Fruit fly (Drosophila melanogaster) whole organism, adult: ENCODE data around the gene dUTPase.

Experiments used
- CG12768 ChIP-seq: fragments of 200-800 bp; sonication (Bioruptor generic); optimal IDR thresholded peaks from 2 replicates; lab custom pipeline; 2017; ENCODE audit warnings: missing biosample characterization, missing genetic modification characterization, mild to moderate bottlenecking, moderate library complexity, missing genetic modification reagents
- CG33017 ChIP-seq: fragments of 200-800 bp; sonication (Bioruptor generic); optimal IDR thresholded peaks from 2 replicates; lab custom pipeline; 2018; ENCODE audit warnings: missing biosample characterization, mild to moderate bottlenecking, missing genetic modification characterization, moderate library complexity
- Crg-1 ChIP-seq: fragments of 200-800 bp; sonication (Bioruptor generic); optimal IDR thresholded peaks from 2 replicates; lab custom pipeline; 2016; ENCODE audit warnings: missing biosample characterization, missing genetic modification characterization
- Hr96 ChIP-seq: fragments of 200-800 bp; sonication (Bioruptor generic); optimal IDR thresholded peaks from 2 replicates; lab custom pipeline; 2016; ENCODE audit warnings: missing biosample characterization, missing genetic modification characterization
- cic ChIP-seq: fragments of 200-800 bp; sonication (Bioruptor generic); optimal IDR thresholded peaks from 2 replicates; lab custom pipeline; 2017; ENCODE audit warnings: missing biosample characterization, mild to moderate bottlenecking, missing genetic modification characterization, moderate library complexity
- ovo ChIP-seq: fragments of 200-800 bp; sonication (Bioruptor generic); optimal IDR thresholded peaks from 2 replicates; lab custom pipeline; 2016; ENCODE audit warnings: missing biosample characterization, missing genetic modification characterization
- tj ChIP-seq: fragments of 200-800 bp; sonication (Bioruptor generic); optimal IDR thresholded peaks from 3 replicates; lab custom pipeline; 2017; ENCODE audit warnings: missing biosample characterization, mild to moderate bottlenecking, missing genetic modification characterization, moderate library complexity

dm6 chr2L:10963979-10964378 is 47.1 kb upstream of the dUTPase start, which contains the start of gene dpr2:
- TF ChIP-seq tj (GFP tag; lab: Kevin White, UChicago), result no peak
- no peak for TF ChIP-seq ovo (GFP tag; lab: Kevin White, UChicago)
- no peak for TF ChIP-seq cic (GFP tag; lab: Kevin White, UChicago)
- TF ChIP-seq Crg-1 (GFP tag; lab: Kevin White, UChicago), result no peak
- no peak for TF ChIP-seq CG33017
- TF ChIP-seq CG12768 (GFP tag; lab: Kevin White, UChicago), result no peak
- no peak for TF ChIP-seq Hr96 (GFP tag; lab: Kevin White, UChicago)
